Fruit fly (Drosophila melanogaster) Kc167 (cell line): ENCODE measurements around the gene pbl.

Experiments used
- Sin3A ChIP-seq: fragments of >200 bp; optimal IDR thresholded peaks from 2 replicates; lab custom pipeline; 2018; ENCODE audit warnings: missing external identifiers
- h ChIP-seq: fragments of >200 bp; optimal IDR thresholded peaks from 3 replicates; lab custom pipeline; 2018; ENCODE audit warnings: missing external identifiers

- TF ChIP-seq h (lab: Kevin White, UChicago): no peak
- TF ChIP-seq Sin3A (lab: Kevin White, UChicago): no peak
These were observed 36.1 kb upstream of the pbl start, which contains the start of gene exex for dm6 chr3L:7947880-7948286.
